Worm (Caenorhabditis elegans) whole organism, L4 larva: ENCODE results near the gene C05E7.3.
A peak's percentile ranks its signal among the peaks of the same experiment; 100 is the strongest.

Source experiments
- D1046.2 ChIP-seq: fragments of 200-800 bp; sonication (Bioruptor generic); IDR thresholded peaks from 2 replicates; pipeline ENCODE4 v1.3.6; 2022; ENCODE audit warnings: missing genetic modification characterization, missing compliant biosample characterization
- F49E8.2 ChIP-seq: sonication (generic microtip); optimal IDR thresholded peaks from 2 replicates; lab custom pipeline; 2016; ENCODE audit warnings: missing compliant biosample characterization, mild to moderate bottlenecking, missing genetic modification characterization, borderline replicate concordance
- T26A8.4 ChIP-seq: fragments of 200-800 bp; sonication (Bioruptor generic); IDR thresholded peaks from 2 replicates; pipeline ENCODE4 v1.3.6; 2022; ENCODE audit warnings: missing genetic modification characterization, missing compliant biosample characterization
- ZK337.2 ChIP-seq: fragments of 200-800 bp; sonication (Bioruptor generic); IDR thresholded peaks from 2 replicates; pipeline ENCODE4 v1.3.6; 2022; ENCODE audit warnings: missing genetic modification reagents, missing genetic modification characterization, missing compliant biosample characterization
- ZK546.5 ChIP-seq, 2 experiments: sonication (generic microtip); optimal IDR thresholded peaks; 2 replicates each; lab custom pipeline; 2017; ENCODE audit warnings: missing biosample characterization in 2 of 2, missing genetic modification characterization in 2 of 2
- ceh-44 ChIP-seq: fragments of 200-800 bp; sonication (Bioruptor generic); IDR thresholded peaks from 2 replicates; pipeline ENCODE4 v1.3.6; 2022; ENCODE audit warnings: missing genetic modification reagents, missing genetic modification characterization, missing compliant biosample characterization
- daf-12 ChIP-seq: fragments of 150-350 bp; optimal IDR thresholded peaks from 2 replicates; lab custom pipeline; 2014; ENCODE audit warnings: missing biosample characterization, missing genetic modification reagents, missing genetic modification characterization
- daf-16 ChIP-seq, 3 experiments: sonication (generic microtip); optimal IDR thresholded peaks; 2 replicates each; lab custom pipeline; 2016 to 2017; ENCODE audit warnings: missing genetic modification characterization in 3 of 3, missing genetic modification reagents in 3 of 3, mild to moderate bottlenecking in 2 of 3, missing compliant biosample characterization in 2 of 3, missing biosample characterization in 1 of 3, moderate library complexity in 1 of 3
- daf-19 ChIP-seq: fragments of 200-800 bp; sonication (Bioruptor generic); conservative IDR thresholded peaks from 2 replicates; pipeline ENCODE4 v1.3.6; 2022; ENCODE audit warnings: missing genetic modification characterization, missing compliant biosample characterization
- dmd-6 ChIP-seq: fragments of 200-800 bp; sonication (Bioruptor generic); IDR thresholded peaks from 2 replicates; pipeline ENCODE4 v1.3.6; 2022; ENCODE audit warnings: missing genetic modification reagents, missing genetic modification characterization, missing compliant biosample characterization
- dpl-1 ChIP-seq: fragments of 150-350 bp; optimal IDR thresholded peaks from 2 replicates; lab custom pipeline; 2014; ENCODE audit warnings: missing biosample characterization, missing genetic modification reagents, missing genetic modification characterization
- dve-1 ChIP-seq: sonication (generic microtip); optimal IDR thresholded peaks from 2 replicates; lab custom pipeline; 2017; ENCODE audit warnings: antibody characterized with exemption, mild to moderate bottlenecking, missing genetic modification characterization, missing compliant biosample characterization; ENCODE audit not compliant: insufficient read depth
- egl-27 ChIP-seq: sonication (generic microtip); optimal IDR thresholded peaks from 3 replicates; lab custom pipeline; 2017; ENCODE audit warnings: missing biosample characterization, missing genetic modification reagents, missing genetic modification characterization
- egl-43 ChIP-seq: fragments of 200-800 bp; sonication (Bioruptor generic); IDR thresholded peaks from 2 replicates; pipeline ENCODE4 v1.3.6; 2022; ENCODE audit warnings: missing genetic modification reagents, missing genetic modification characterization, missing compliant biosample characterization
- fos-1 ChIP-seq: fragments of 150-350 bp; optimal IDR thresholded peaks from 2 replicates; lab custom pipeline; 2014; ENCODE audit warnings: missing biosample characterization, missing genetic modification characterization
- hif-1 ChIP-seq, 2 experiments: sonication (generic microtip); optimal IDR thresholded peaks; 2 replicates each; lab custom pipeline; 2016 to 2017; ENCODE audit warnings: missing compliant biosample characterization in 2 of 2, missing genetic modification characterization in 2 of 2, missing genetic modification reagents in 2 of 2, missing genotype in 2 of 2, mild to moderate bottlenecking in 1 of 2
- hlh-11 ChIP-seq: fragments of 200-800 bp; sonication (Bioruptor generic); optimal IDR thresholded peaks from 2 replicates; lab custom pipeline; 2018; ENCODE audit warnings: mild to moderate bottlenecking, missing genetic modification characterization, missing compliant biosample characterization
- hlh-30 ChIP-seq: sonication (generic microtip); optimal IDR thresholded peaks from 2 replicates; lab custom pipeline; 2017; ENCODE audit warnings: antibody characterized with exemption, mild to moderate bottlenecking, missing genetic modification characterization, missing compliant biosample characterization; ENCODE audit not compliant: insufficient read depth
- hmg-1.1 ChIP-seq: fragments of 200-800 bp; sonication (Bioruptor generic); IDR thresholded peaks from 2 replicates; pipeline ENCODE4 v1.3.6; 2022; ENCODE audit warnings: missing genetic modification reagents, missing genetic modification characterization, missing compliant biosample characterization
- lim-7 ChIP-seq: fragments of 200-800 bp; sonication (Bioruptor generic); IDR thresholded peaks from 2 replicates; pipeline ENCODE4 v1.3.6; 2022; ENCODE audit warnings: missing genetic modification characterization, missing compliant biosample characterization
- lin-13 ChIP-seq: fragments of 150-350 bp; optimal IDR thresholded peaks from 2 replicates; lab custom pipeline; 2014; ENCODE audit warnings: missing biosample characterization, missing genetic modification reagents, missing genetic modification characterization
- lin-38 ChIP-seq: fragments of 200-800 bp; sonication (Bioruptor generic); IDR thresholded peaks from 2 replicates; pipeline ENCODE4 v1.3.6; 2022; ENCODE audit warnings: missing genetic modification reagents, missing genetic modification characterization, missing compliant biosample characterization
- lin-39 ChIP-seq: fragments of 150-350 bp; optimal IDR thresholded peaks from 2 replicates; lab custom pipeline; 2014; ENCODE audit warnings: missing biosample characterization, missing genetic modification reagents, missing genetic modification characterization
- lir-3 ChIP-seq: sonication (generic microtip); optimal IDR thresholded peaks from 2 replicates; lab custom pipeline; 2016; ENCODE audit warnings: mild to moderate bottlenecking, missing genetic modification characterization, missing compliant biosample characterization
- lsy-2 ChIP-seq, 2 experiments: fragments of 150-350 bp in 1 of 2; sonication (generic microtip) in 1 of 2; optimal IDR thresholded peaks; 2 replicates each; lab custom pipeline; 2014 to 2017; ENCODE audit warnings: missing biosample characterization in 2 of 2, missing genetic modification characterization in 2 of 2
- madf-9 ChIP-seq: fragments of 200-800 bp; sonication (Bioruptor generic); conservative IDR thresholded peaks from 2 replicates; pipeline ENCODE4 v1.3.6; 2022; ENCODE audit warnings: missing genetic modification reagents, missing genetic modification characterization, missing compliant biosample characterization
- mdl-1 ChIP-seq, 2 experiments: fragments of 150-350 bp in 1 of 2; sonication (generic microtip) in 1 of 2; optimal IDR thresholded peaks; 2 replicates each; lab custom pipeline; 2014 to 2017; ENCODE audit warnings: missing biosample characterization in 2 of 2, missing genetic modification characterization in 2 of 2
- mxl-2 ChIP-seq: fragments of 200-800 bp; sonication (Bioruptor generic); conservative IDR thresholded peaks from 2 replicates; pipeline ENCODE4 v1.3.6; 2022; ENCODE audit warnings: missing genetic modification reagents, missing genetic modification characterization, missing compliant biosample characterization
- mxl-3 ChIP-seq: fragments of 200-800 bp; sonication (Bioruptor generic); optimal IDR thresholded peaks from 2 replicates; lab custom pipeline; 2018; ENCODE audit warnings: mild to moderate bottlenecking, missing genetic modification characterization, missing compliant biosample characterization
- nhr-10 ChIP-seq: fragments of 150-350 bp; optimal IDR thresholded peaks from 2 replicates; lab custom pipeline; 2014; ENCODE audit warnings: missing biosample characterization, missing genetic modification characterization
- nhr-237 ChIP-seq: sonication (generic microtip); optimal IDR thresholded peaks from 2 replicates; lab custom pipeline; 2017; ENCODE audit warnings: missing biosample characterization, missing genetic modification characterization
- nhr-25 ChIP-seq: sonication (generic microtip); optimal IDR thresholded peaks from 2 replicates; lab custom pipeline; 2017; ENCODE audit warnings: missing genetic modification characterization, mild to moderate bottlenecking, missing compliant biosample characterization, antibody characterized with exemption, moderate library complexity, borderline replicate concordance; ENCODE audit not compliant: insufficient read depth
- nhr-28 ChIP-seq: fragments of 150-350 bp; optimal IDR thresholded peaks from 2 replicates; lab custom pipeline; 2014; ENCODE audit warnings: missing biosample characterization, missing genetic modification characterization
- nhr-41 ChIP-seq: fragments of 200-800 bp; sonication (Bioruptor generic); IDR thresholded peaks from 2 replicates; pipeline ENCODE4 v1.3.6; 2022; ENCODE audit warnings: missing genetic modification reagents, missing genetic modification characterization, missing compliant biosample characterization
- nhr-42 ChIP-seq: fragments of 200-800 bp; sonication (Bioruptor generic); IDR thresholded peaks from 2 replicates; pipeline ENCODE4 v1.3.6; 2022; ENCODE audit warnings: missing genetic modification characterization, missing compliant biosample characterization
- nhr-48 ChIP-seq: sonication (generic microtip); optimal IDR thresholded peaks from 2 replicates; lab custom pipeline; 2016; ENCODE audit warnings: mild to moderate bottlenecking, missing genetic modification characterization, missing compliant biosample characterization
- nhr-6 ChIP-seq: fragments of 150-350 bp; optimal IDR thresholded peaks from 2 replicates; lab custom pipeline; 2014; ENCODE audit warnings: missing biosample characterization, missing genetic modification characterization
- php-3 ChIP-seq: fragments of 200-800 bp; sonication (Bioruptor generic); IDR thresholded peaks from 2 replicates; pipeline ENCODE4 v1.3.6; 2022; ENCODE audit warnings: missing genetic modification reagents, missing genetic modification characterization, missing compliant biosample characterization
- pqm-1 ChIP-seq: sonication (generic microtip); optimal IDR thresholded peaks from 2 replicates; lab custom pipeline; 2017; ENCODE audit warnings: missing biosample characterization, missing genetic modification characterization
- snpc-4 ChIP-seq: fragments of 150-350 bp; optimal IDR thresholded peaks from 2 replicates; lab custom pipeline; 2014; ENCODE audit warnings: missing biosample characterization, missing genetic modification characterization
- tra-1 ChIP-seq: fragments of 200-800 bp; sonication (Bioruptor generic); IDR thresholded peaks from 2 replicates; pipeline ENCODE4 v1.3.6; 2022; ENCODE audit warnings: missing genetic modification reagents, missing genetic modification characterization, missing compliant biosample characterization
- unc-130 ChIP-seq: sonication (generic microtip); optimal IDR thresholded peaks from 2 replicates; lab custom pipeline; 2016; ENCODE audit warnings: missing genetic modification reagents, missing genetic modification characterization, missing compliant biosample characterization
- zag-1 ChIP-seq: fragments of 150-350 bp; optimal IDR thresholded peaks from 2 replicates; lab custom pipeline; 2014; ENCODE audit warnings: missing biosample characterization, missing genetic modification characterization
- zfp-2 ChIP-seq: sonication (generic microtip); optimal IDR thresholded peaks from 2 replicates; lab custom pipeline; 2016; ENCODE audit warnings: mild to moderate bottlenecking, missing genetic modification characterization, missing compliant biosample characterization
- zip-11 ChIP-seq: fragments of 200-800 bp; sonication (Bioruptor generic); IDR thresholded peaks from 2 replicates; pipeline ENCODE4 v1.3.6; 2022; ENCODE audit warnings: missing genetic modification characterization, missing compliant biosample characterization

Gene C05E7.3

ce11 chrX:12982725-12983124 lies 36.3 kb upstream of the C05E7.3 start:
- peak; percentile 56; the same call in 1 of the 2 replicates for TF ChIP-seq php-3 (GFP tag; lab: Robert Waterston, UW)
- peak; percentile 5 for TF ChIP-seq nhr-48 (tag; lab: Kevin White, UChicago)
- no peak for TF ChIP-seq dpl-1
- no peak for TF ChIP-seq daf-16 (GFP tag; optimal IDR thresholded peaks at IDR 0.05; lab: Kevin White, UChicago)
- peak; percentile 66 for TF ChIP-seq daf-16 (tag; optimal IDR thresholded peaks at IDR 0.05; lab: Kevin White, UChicago)
- no peak for TF ChIP-seq snpc-4 (tag; lab: Kevin White, UChicago)
- no peak for TF ChIP-seq lsy-2 (tag; optimal IDR thresholded peaks at IDR 0.05; lab: Kevin White, UChicago)
- no peak for TF ChIP-seq lim-7 (GFP tag; lab: Robert Waterston, UW)
- peak; percentile 87 for TF ChIP-seq dmd-6
- TF ChIP-seq dve-1 (tag; lab: Kevin White, UChicago): peak; percentile 53
- TF ChIP-seq hlh-11: peak; percentile 56
- TF ChIP-seq tra-1 (GFP tag; lab: Robert Waterston, UW): peak; percentile 88; the same call in 1 of the 2 replicates
- no peak for TF ChIP-seq zag-1
- no peak for TF ChIP-seq lin-39 (tag; lab: Kevin White, UChicago)
- no peak for TF ChIP-seq nhr-6
- no peak for TF ChIP-seq nhr-237 (tag; lab: Kevin White, UChicago)
- 0 out of 2 replicates have a peak, but pooled peaks have one; percentile 4 for TF ChIP-seq lin-38 (GFP tag; lab: Robert Waterston, UW)
- TF ChIP-seq pqm-1: peak; percentile 51

ce11 chrX:12981393-12981792 lies 35.0 kb upstream of the C05E7.3 start, which contains the start of gene scav-4:
Gene scav-4, plus strand, starts transcription at chrX:12981775.
- TF ChIP-seq daf-16 (GFP tag; optimal IDR thresholded peaks at IDR 0.05; lab: Kevin White, UChicago) (no peak), daf-16 (tag; optimal IDR thresholded peaks at IDR 0.05; lab: Kevin White, UChicago) (peak; percentile 94), unc-130 (no peak), nhr-10 (tag; lab: Kevin White, UChicago) (no peak), nhr-28 (tag; lab: Kevin White, UChicago) (peak; percentile 56), hlh-11 (peak; percentile 49), nhr-48 (tag; lab: Kevin White, UChicago) (no peak), dve-1 (tag; lab: Kevin White, UChicago) (peak; percentile 6), pqm-1 (peak; percentile 31), mdl-1 (tag; optimal IDR thresholded peaks at IDR 0.05; lab: Kevin White, UChicago) (no peak), D1046.2 (no peak), hmg-1.1 (no peak), dmd-6 (peak; percentile 46), php-3 (GFP tag; lab: Robert Waterston, UW) (peak; percentile 53; the same call in 1 of the 2 replicates), mxl-3 (GFP tag; lab: Kevin White, UChicago) (peak; percentile 34)
- TF ChIP-seq, all 104 proteins: peak for 8

- TF ChIP-seq php-3 (GFP tag; lab: Robert Waterston, UW): no peak
- no peak for TF ChIP-seq nhr-42
- no peak for TF ChIP-seq hlh-30 (tag; lab: Kevin White, UChicago)
- TF ChIP-seq ceh-44: no peak
- no peak for TF ChIP-seq T26A8.4
- no peak for TF ChIP-seq nhr-41 (GFP tag; lab: Robert Waterston, UW)
- no peak for TF ChIP-seq egl-27 (tag; lab: Kevin White, UChicago)
- TF ChIP-seq ZK546.5 (tag; optimal IDR thresholded peaks at IDR 0.05; lab: Kevin White, UChicago): no peak
- TF ChIP-seq lir-3: no peak
- TF ChIP-seq zip-11: no peak
- TF ChIP-seq lin-38 (GFP tag; lab: Robert Waterston, UW): no peak
- peak; percentile 36 for TF ChIP-seq mxl-3 (GFP tag; lab: Kevin White, UChicago)
- no peak for TF ChIP-seq lin-13 (GFP tag; lab: Kevin White, UChicago)
- no peak for TF ChIP-seq lin-39 (tag; lab: Kevin White, UChicago)
- TF ChIP-seq zfp-2: no peak
- no peak for TF ChIP-seq hif-1 (tag; optimal IDR thresholded peaks at IDR 0.05; lab: Kevin White, UChicago)
- TF ChIP-seq nhr-25 (tag; lab: Kevin White, UChicago): no peak
- no peak for TF ChIP-seq mxl-2
- TF ChIP-seq ZK337.2: no peak
- no peak for TF ChIP-seq nhr-10 (tag; lab: Kevin White, UChicago)
- peak; percentile 18 for TF ChIP-seq hlh-11
- no peak for TF ChIP-seq fos-1 (tag; lab: Kevin White, UChicago)
- no peak for TF ChIP-seq daf-19
- TF ChIP-seq F49E8.2 (tag; lab: Kevin White, UChicago): no peak
- no peak for TF ChIP-seq madf-9 (GFP tag; lab: Robert Waterston, UW)
- no peak for TF ChIP-seq daf-12
- peak; percentile 47 for TF ChIP-seq dmd-6
- no peak for TF ChIP-seq D1046.2
- no peak for TF ChIP-seq egl-43 (GFP tag; lab: Robert Waterston, UW)
- TF ChIP-seq nhr-28 (tag; lab: Kevin White, UChicago): peak; percentile 2
- TF ChIP-seq pqm-1: peak; percentile 77
These were observed 33.3 kb upstream of the C05E7.3 start for ce11 chrX:12979747-12980146.
